Worm (Caenorhabditis elegans): ENCODE measurements around the gene F32A5.4.

The F32A5.4 gene

ce11 chrII:7217047-7217446 lies 11.9 kb upstream of the F32A5.4 start, which contains the start of gene E04F6.10:
TSS of gene E04F6.10 (minus strand) at chrII:7217147.
- TF ChIP-seq lin-15B (tag; optimal IDR thresholded peaks at IDR 0.05) (no peak), ceh-16 (tag; optimal IDR thresholded peaks at IDR 0.05) (no peak), pha-4 (tag; optimal IDR thresholded peaks at IDR 0.05) (no peak), nhr-77 (tag; optimal IDR thresholded peaks at IDR 0.05) (no peak), egl-27 (tag; optimal IDR thresholded peaks at IDR 0.05) (no peak), ceh-28 (tag; optimal IDR thresholded peaks at IDR 0.05) (no peak)

ce11 chrII:7224074-7224473 lies 4.9 kb upstream of the F32A5.4 start:
- TF ChIP-seq ztf-4 (tag; optimal IDR thresholded peaks at IDR 0.05) (no peak), nhr-77 (tag; optimal IDR thresholded peaks at IDR 0.05) (no peak), nhr-23 (tag; optimal IDR thresholded peaks at IDR 0.05) (no peak), nhr-25 (tag; optimal IDR thresholded peaks at IDR 0.05) (no peak), ceh-16 (tag; optimal IDR thresholded peaks at IDR 0.05) (no peak), zag-1 (tag; optimal IDR thresholded peaks at IDR 0.05) (no peak), nhr-67 (tag; optimal IDR thresholded peaks at IDR 0.05) (no peak), fkh-2 (tag; optimal IDR thresholded peaks at IDR 0.05) (no peak), pqm-1 (tag; optimal IDR thresholded peaks at IDR 0.05) (no peak), eor-1 (tag; optimal IDR thresholded peaks at IDR 0.05) (no peak), pha-4 (tag; optimal IDR thresholded peaks at IDR 0.05) (no peak), snpc-4 (tag; optimal IDR thresholded peaks at IDR 0.05) (no peak), nhr-11 (tag; optimal IDR thresholded peaks at IDR 0.05) (no peak), ama-1 (optimal IDR thresholded peaks at IDR 0.05) (no peak), fkh-10 (GFP tag; optimal IDR thresholded peaks at IDR 0.05) (no peak), unc-62 (GFP tag; optimal IDR thresholded peaks at IDR 0.05) (no peak), nhr-237 (tag; optimal IDR thresholded peaks at IDR 0.05) (no peak), ceh-9 (tag; optimal IDR thresholded peaks at IDR 0.05) (no peak), egl-27 (tag; optimal IDR thresholded peaks at IDR 0.05) (no peak)

ce11 chrII:7225864-7226522 lies 3.0 kb upstream of the F32A5.4 start, which contains the start of gene clh-3:
TSS of gene clh-3 (minus strand) at chrII:7225914.
- TF ChIP-seq nhr-12 (tag; optimal IDR thresholded peaks at IDR 0.05): no peak
- TF ChIP-seq nhr-67 (tag; optimal IDR thresholded peaks at IDR 0.05): no peak
- no peak for TF ChIP-seq ceh-9 (tag; optimal IDR thresholded peaks at IDR 0.05)

ce11 chrII:7230684-7231083 lies 1.7 kb downstream of the F32A5.4 start:
- TF ChIP-seq ama-1 (optimal IDR thresholded peaks at IDR 0.05) (peak; percentile 58), mdl-1 (tag; optimal IDR thresholded peaks at IDR 0.05) (no peak), tbx-2 (tag; optimal IDR thresholded peaks at IDR 0.05) (peak; percentile 44), pha-4 (tag; optimal IDR thresholded peaks at IDR 0.05) (no peak), ceh-16 (tag; optimal IDR thresholded peaks at IDR 0.05) (no peak), nhr-12 (tag; optimal IDR thresholded peaks at IDR 0.05) (no peak), nhr-43 (tag; optimal IDR thresholded peaks at IDR 0.05; ENCODE audit: poor library complexity, severe bottlenecking) (peak; percentile 29), ceh-82 (tag; optimal IDR thresholded peaks at IDR 0.05) (no peak), jun-1 (tag; optimal IDR thresholded peaks at IDR 0.05) (no peak)

- TF ChIP-seq snpc-4 (tag; optimal IDR thresholded peaks at IDR 0.05): peak; percentile 67
- no peak for TF ChIP-seq eor-1 (tag; optimal IDR thresholded peaks at IDR 0.05)
Observed at ce11 chrII:7231951-7232350, 3.0 kb downstream of the F32A5.4 start.

ce11 chrII:7232517-7232916 lies 3.6 kb downstream of the F32A5.4 start, which contains the start of gene ctsa-3.1:
TSS of gene ctsa-3.1 (plus strand) at chrII:7232853.
- TF ChIP-seq ZK546.5 (tag; optimal IDR thresholded peaks at IDR 0.05) (no peak), R02D3.7 (tag; optimal IDR thresholded peaks at IDR 0.05) (no peak), elt-2 (tag; optimal IDR thresholded peaks at IDR 0.05) (peak; percentile 79), pha-4 (tag; optimal IDR thresholded peaks at IDR 0.05) (peak; percentile 6), pqm-1 (tag; optimal IDR thresholded peaks at IDR 0.05) (peak; percentile 75)

ce11 chrII:7233274-7233673 lies 4.3 kb downstream of the F32A5.4 start:
- no peak for TF ChIP-seq fkh-2 (tag; optimal IDR thresholded peaks at IDR 0.05)
- TF ChIP-seq nhr-23 (tag; optimal IDR thresholded peaks at IDR 0.05): no peak
- no peak for TF ChIP-seq egl-27 (tag; optimal IDR thresholded peaks at IDR 0.05)
- TF ChIP-seq nhr-77 (tag; optimal IDR thresholded peaks at IDR 0.05): no peak
- no peak for TF ChIP-seq lin-15B (tag; optimal IDR thresholded peaks at IDR 0.05)
- no peak for TF ChIP-seq fkh-10 (GFP tag; optimal IDR thresholded peaks at IDR 0.05)
- peak; percentile 26 for TF ChIP-seq pqm-1 (tag; optimal IDR thresholded peaks at IDR 0.05)
- peak; percentile 62 for TF ChIP-seq elt-2 (tag; optimal IDR thresholded peaks at IDR 0.05)
- peak; percentile 11 for TF ChIP-seq pha-4 (tag; optimal IDR thresholded peaks at IDR 0.05)
